Worm (Caenorhabditis elegans) whole organism, young adult: ENCODE data around the gene F48E3.2.

Experiments used
- C17E4.6 ChIP-seq: fragments of 200-800 bp; sonication (Bioruptor generic); IDR thresholded peaks from 2 replicates; pipeline ENCODE4 v1.3.6; 2022; ENCODE audit warnings: missing genetic modification reagents, missing genetic modification characterization, missing compliant biosample characterization
- D2030.7 ChIP-seq: fragments of 200-800 bp; sonication (Bioruptor generic); IDR thresholded peaks from 2 replicates; pipeline ENCODE4 v1.3.6; 2022; ENCODE audit warnings: missing genetic modification reagents, missing genetic modification characterization, missing compliant biosample characterization
- K11D2.4 ChIP-seq: fragments of 200-800 bp; sonication (Bioruptor generic); IDR thresholded peaks from 2 replicates; pipeline ENCODE4 v1.3.6; 2022; ENCODE audit warnings: missing genetic modification reagents, missing genetic modification characterization, missing compliant biosample characterization
- K12H6.12 ChIP-seq: fragments of 200-800 bp; sonication (Bioruptor generic); optimal IDR thresholded peaks from 2 replicates; lab custom pipeline; 2018; ENCODE audit warnings: mild to moderate bottlenecking, missing genetic modification characterization, missing compliant biosample characterization
- T07F8.4 ChIP-seq: sonication (generic microtip); optimal IDR thresholded peaks from 2 replicates; lab custom pipeline; 2016; ENCODE audit warnings: mild to moderate bottlenecking, missing genetic modification characterization, moderate library complexity, missing compliant biosample characterization
- aptf-3 ChIP-seq: fragments of 200-800 bp; sonication (Bioruptor generic); IDR thresholded peaks from 2 replicates; pipeline ENCODE4 v1.3.6; 2022; ENCODE audit warnings: missing genetic modification characterization, missing compliant biosample characterization
- athp-1 ChIP-seq: sonication (generic microtip); optimal IDR thresholded peaks from 2 replicates; lab custom pipeline; 2017; ENCODE audit warnings: mild to moderate bottlenecking, missing genetic modification characterization, missing compliant biosample characterization
- attf-5 ChIP-seq: fragments of 200-800 bp; sonication (Bioruptor generic); optimal IDR thresholded peaks from 2 replicates; lab custom pipeline; 2018; ENCODE audit warnings: mild to moderate bottlenecking, missing genetic modification characterization, missing compliant biosample characterization
- bed-1 ChIP-seq: fragments of 200-800 bp; sonication (Bioruptor generic); IDR thresholded peaks from 2 replicates; pipeline ENCODE4 v1.3.6; 2022; ENCODE audit warnings: missing genetic modification reagents, missing genetic modification characterization, missing compliant biosample characterization
- bed-2 ChIP-seq: fragments of 200-800 bp; sonication (Bioruptor generic); IDR thresholded peaks from 2 replicates; pipeline ENCODE4 v1.3.6; 2022; ENCODE audit warnings: missing genetic modification reagents, missing genetic modification characterization, missing compliant biosample characterization
- ceh-79 ChIP-seq: sonication (generic microtip); optimal IDR thresholded peaks from 2 replicates; lab custom pipeline; 2017; ENCODE audit warnings: mild to moderate bottlenecking, missing genetic modification characterization, missing compliant biosample characterization
- egrh-3 ChIP-seq: fragments of 200-800 bp; sonication (Bioruptor generic); IDR thresholded peaks from 2 replicates; pipeline ENCODE4 v1.3.6; 2022; ENCODE audit warnings: missing genetic modification reagents, missing genetic modification characterization, missing compliant biosample characterization
- ets-4 ChIP-seq: fragments of 200-800 bp; sonication (Bioruptor generic); optimal IDR thresholded peaks from 2 replicates; lab custom pipeline; 2018; ENCODE audit warnings: mild to moderate bottlenecking, missing genetic modification characterization, missing compliant biosample characterization
- lag-1 ChIP-seq: fragments of 200-800 bp; sonication (Bioruptor generic); IDR thresholded peaks from 2 replicates; pipeline ENCODE4 v1.3.6; 2022; ENCODE audit warnings: missing genetic modification reagents, missing genetic modification characterization, missing compliant biosample characterization
- let-607 ChIP-seq, 2 experiments: fragments of 200-800 bp in 1 of 2; sonication (Bioruptor generic) in 1 of 2; sonication (generic microtip) in 1 of 2; optimal IDR thresholded peaks; 2 replicates each; lab custom pipeline; 2016 to 2018; ENCODE audit warnings: mild to moderate bottlenecking in 2 of 2, missing compliant biosample characterization in 2 of 2, missing genetic modification characterization in 2 of 2, moderate library complexity in 2 of 2, missing genotype in 1 of 2
- nhr-120 ChIP-seq: fragments of 200-800 bp; sonication (Bioruptor generic); IDR thresholded peaks from 2 replicates; pipeline ENCODE4 v1.3.6; 2022; ENCODE audit warnings: missing genetic modification characterization, missing compliant biosample characterization
- nhr-80 ChIP-seq: sonication (generic microtip); optimal IDR thresholded peaks from 2 replicates; lab custom pipeline; 2016; ENCODE audit warnings: missing genetic modification characterization, missing compliant biosample characterization
- nhr-90 ChIP-seq: sonication (generic microtip); optimal IDR thresholded peaks from 2 replicates; lab custom pipeline; 2016; ENCODE audit warnings: missing genotype, mild to moderate bottlenecking, missing genetic modification characterization, missing compliant biosample characterization
- rpc-1 ChIP-seq, 2 experiments: fragments of 150-350 bp in 1 of 2; sonication (generic microtip) in 1 of 2; optimal IDR thresholded peaks; 2 replicates each; lab custom pipeline; 2014 to 2018; ENCODE audit warnings: missing biosample characterization in 1 of 2, missing genetic modification characterization in 1 of 2, missing genetic modification reagents in 1 of 2, missing genotype in 1 of 2
- tlf-1 ChIP-seq: fragments of 200-800 bp; sonication (Bioruptor generic); optimal IDR thresholded peaks from 2 replicates; lab custom pipeline; 2018; ENCODE audit warnings: mild to moderate bottlenecking, missing genetic modification characterization, missing compliant biosample characterization

F48E3.2 gene

ce11 chrX:7442477-7442876, 50.4 kb downstream of the F48E3.2 start, which contains the start of gene acl-12:
Gene acl-12 (minus strand): TSS chrX:7442577.
- TF ChIP-seq ets-4 (GFP tag; lab: Kevin White, UChicago) (no peak), rpc-1 (optimal IDR thresholded peaks at IDR 0.05; lab: Kevin White, UChicago) (no peak), rpc-1 (tag; optimal IDR thresholded peaks at IDR 0.05; lab: Kevin White, UChicago) (no peak), C17E4.6 (no peak), nhr-90 (tag; lab: Kevin White, UChicago) (no peak), nhr-80 (tag; lab: Kevin White, UChicago) (no peak), lag-1 (GFP tag; lab: Robert Waterston, UW) (no peak), let-607 (tag; optimal IDR thresholded peaks at IDR 0.05; lab: Kevin White, UChicago) (no peak), tlf-1 (GFP tag; lab: Kevin White, UChicago) (no peak), T07F8.4 (tag; lab: Kevin White, UChicago) (no peak), attf-5 (no peak), egrh-3 (GFP tag; lab: Robert Waterston, UW) (no peak), bed-1 (GFP tag; lab: Robert Waterston, UW) (no peak), aptf-3 (GFP tag; lab: Robert Waterston, UW) (no peak), bed-2 (GFP tag; lab: Robert Waterston, UW) (no peak), athp-1 (tag; lab: Kevin White, UChicago) (no peak), K11D2.4 (no peak), ceh-79 (tag; lab: Kevin White, UChicago) (no peak), D2030.7 (no peak), K12H6.12 (tag; lab: Kevin White, UChicago) (no peak), nhr-120 (GFP tag; lab: Robert Waterston, UW) (no peak)
- TF ChIP-seq, all 124 proteins: peak for 0
